Worm (Caenorhabditis elegans) whole organism, midembryonic: ENCODE data around the gene srh-223.

Experiments
- T22C8.4 ChIP-seq: fragments of 200-800 bp; sonication (Bioruptor generic); IDR thresholded peaks from 2 replicates; pipeline ENCODE4 v1.3.6; 2022; ENCODE audit warnings: missing genetic modification characterization, missing compliant biosample characterization
- flt-1 ChIP-seq: fragments of 200-800 bp; sonication (Bioruptor generic); IDR thresholded peaks from 2 replicates; pipeline ENCODE4 v1.3.6; 2022; ENCODE audit warnings: missing genetic modification characterization, missing compliant biosample characterization
- med-1 ChIP-seq: sonication (generic microtip); optimal IDR thresholded peaks from 2 replicates; lab custom pipeline; 2017; ENCODE audit warnings: missing genetic modification characterization, mild to moderate bottlenecking, missing compliant biosample characterization, antibody characterized with exemption, missing genetic modification reagents; ENCODE audit not compliant: insufficient read depth
- ztf-29 ChIP-seq: fragments of 200-800 bp; sonication (Bioruptor generic); IDR thresholded peaks from 2 replicates; pipeline ENCODE4 v1.3.6; 2022; ENCODE audit warnings: missing genetic modification reagents, missing genetic modification characterization, missing compliant biosample characterization

DNA sequence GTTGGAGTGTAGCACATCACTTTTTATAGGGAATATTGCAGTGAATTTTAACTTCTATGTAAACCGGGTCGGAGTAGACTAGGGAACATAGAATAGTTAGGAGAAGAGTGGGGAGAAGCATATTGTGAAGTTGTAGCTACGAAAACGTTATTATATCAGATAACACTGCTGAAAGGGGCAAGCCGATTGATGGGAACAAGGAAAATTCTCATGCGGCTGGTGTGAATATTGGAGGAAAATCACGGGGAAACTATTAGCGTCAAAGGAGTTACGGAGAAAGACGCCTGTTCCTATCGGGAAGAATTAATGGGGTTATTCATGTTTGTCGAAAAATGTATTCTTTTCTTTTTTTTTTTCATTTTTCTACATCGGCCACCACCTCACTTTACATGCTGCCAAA, 11.6 kb downstream of the srh-223 start, which contains the start of gene F47C12.6:
- TF ChIP-seq med-1 (GFP tag; lab: Kevin White, UChicago) (no peak), flt-1 (GFP tag; lab: Robert Waterston, UW) (no peak), T22C8.4 (GFP tag; lab: Robert Waterston, UW) (no peak), ztf-29 (GFP tag; lab: Robert Waterston, UW) (no peak)
